Worm (Caenorhabditis elegans) whole organism, L3 larva: ENCODE measurements around the gene B0524.6.
A peak's percentile ranks its signal among the peaks of the same experiment; 100 is the strongest.

Experiments used
- R02D3.7 ChIP-seq: fragments of 150-350 bp; optimal IDR thresholded peaks from 2 replicates; lab custom pipeline; 2014; ENCODE audit warnings: missing biosample characterization, missing genetic modification characterization
- ZK546.5 ChIP-seq: sonication (generic microtip); optimal IDR thresholded peaks from 2 replicates; lab custom pipeline; 2017; ENCODE audit warnings: missing biosample characterization, missing genetic modification characterization
- aly-2 ChIP-seq: fragments of 150-350 bp; optimal IDR thresholded peaks from 2 replicates; lab custom pipeline; 2014; ENCODE audit warnings: missing biosample characterization, missing genetic modification characterization
- ama-1 ChIP-seq: fragments of 150-350 bp; optimal IDR thresholded peaks from 2 replicates; lab custom pipeline; 2018
- ceh-16 ChIP-seq: sonication (generic microtip); optimal IDR thresholded peaks from 2 replicates; lab custom pipeline; 2017; ENCODE audit warnings: missing biosample characterization, missing genetic modification characterization
- ceh-28 ChIP-seq: fragments of 150-350 bp; optimal IDR thresholded peaks from 2 replicates; lab custom pipeline; 2014; ENCODE audit warnings: missing biosample characterization, missing genetic modification reagents, missing genetic modification characterization
- ceh-82 ChIP-seq: fragments of 150-350 bp; optimal IDR thresholded peaks from 2 replicates; lab custom pipeline; 2014; ENCODE audit warnings: missing biosample characterization, missing genetic modification characterization
- ceh-9 ChIP-seq: sonication (generic microtip); optimal IDR thresholded peaks from 2 replicates; lab custom pipeline; 2018; ENCODE audit warnings: missing biosample characterization, missing genetic modification characterization
- daf-12 ChIP-seq: fragments of 150-350 bp; optimal IDR thresholded peaks from 2 replicates; lab custom pipeline; 2014; ENCODE audit warnings: missing biosample characterization, missing genetic modification reagents, missing genetic modification characterization
- egl-27 ChIP-seq: sonication (generic microtip); optimal IDR thresholded peaks from 4 replicates; lab custom pipeline; 2017; ENCODE audit warnings: missing biosample characterization, missing genetic modification reagents, missing genetic modification characterization
- egl-5 ChIP-seq: fragments of 150-350 bp; optimal IDR thresholded peaks from 2 replicates; lab custom pipeline; 2017; ENCODE audit warnings: missing biosample characterization, missing genetic modification reagents, missing genetic modification characterization, inconsistent platforms
- elt-1 ChIP-seq: fragments of 150-350 bp; optimal IDR thresholded peaks from 2 replicates; lab custom pipeline; 2014; ENCODE audit warnings: missing biosample characterization, missing genetic modification characterization
- elt-2 ChIP-seq: sonication (generic microtip); optimal IDR thresholded peaks from 2 replicates; lab custom pipeline; 2016; ENCODE audit warnings: missing genetic modification reagents, mild to moderate bottlenecking, missing genetic modification characterization, missing compliant biosample characterization
- elt-3 ChIP-seq, 3 experiments: fragments of 150-350 bp in 1 of 3; sonication (generic microtip) in 2 of 3; optimal IDR thresholded peaks; 2 replicates in 2 of 3; 4 replicates in 1 of 3; lab custom pipeline; 2014 to 2017; ENCODE audit warnings: missing biosample characterization in 3 of 3, missing genetic modification characterization in 3 of 3
- eor-1 ChIP-seq, 2 experiments: fragments of 150-350 bp; optimal IDR thresholded peaks; 2 replicates each; lab custom pipeline; 2014 to 2018; ENCODE audit warnings: missing biosample characterization in 2 of 2, missing genetic modification characterization in 2 of 2
- fkh-10 ChIP-seq: sonication (generic microtip); optimal IDR thresholded peaks from 2 replicates; lab custom pipeline; 2017; ENCODE audit warnings: missing biosample characterization, missing genetic modification reagents, missing genetic modification characterization
- fkh-2 ChIP-seq: fragments of 150-350 bp; optimal IDR thresholded peaks from 2 replicates; lab custom pipeline; 2014; ENCODE audit warnings: missing biosample characterization, missing genetic modification reagents, missing genetic modification characterization
- fos-1 ChIP-seq: fragments of 150-350 bp; optimal IDR thresholded peaks from 2 replicates; lab custom pipeline; 2014; ENCODE audit warnings: missing biosample characterization, missing genetic modification characterization
- hmg-11 ChIP-seq: sonication (generic microtip); optimal IDR thresholded peaks from 2 replicates; lab custom pipeline; 2016; ENCODE audit warnings: missing genetic modification characterization, missing compliant biosample characterization
- jun-1 ChIP-seq: fragments of 150-350 bp; optimal IDR thresholded peaks from 2 replicates; lab custom pipeline; 2014; ENCODE audit warnings: missing biosample characterization, missing genetic modification reagents, missing genetic modification characterization
- lin-15B ChIP-seq: fragments of 150-350 bp; optimal IDR thresholded peaks from 2 replicates; lab custom pipeline; 2014; ENCODE audit warnings: missing biosample characterization, missing genetic modification characterization
- lin-39 ChIP-seq: fragments of 150-350 bp; optimal IDR thresholded peaks from 2 replicates; lab custom pipeline; 2018; ENCODE audit warnings: missing biosample characterization, missing genetic modification reagents, missing genetic modification characterization
- lsy-12 ChIP-seq: sonication (generic microtip); optimal IDR thresholded peaks from 2 replicates; lab custom pipeline; 2016; ENCODE audit warnings: mild to moderate bottlenecking, missing genetic modification characterization, missing compliant biosample characterization
- mdl-1 ChIP-seq: fragments of 150-350 bp; optimal IDR thresholded peaks from 2 replicates; lab custom pipeline; 2014; ENCODE audit warnings: missing biosample characterization, missing genetic modification characterization
- mml-1 ChIP-seq: fragments of 150-350 bp; sonication (generic microtip); optimal IDR thresholded peaks from 3 replicates; lab custom pipeline; 2014; ENCODE audit warnings: missing biosample characterization, missing genetic modification characterization
- nfya-1 ChIP-seq: sonication (generic microtip); optimal IDR thresholded peaks from 2 replicates; lab custom pipeline; 2017; ENCODE audit warnings: missing genetic modification characterization, mild to moderate bottlenecking, missing compliant biosample characterization, antibody characterized with exemption, moderate library complexity; ENCODE audit not compliant: insufficient read depth
- nhr-11 ChIP-seq: fragments of 150-350 bp; optimal IDR thresholded peaks from 2 replicates; lab custom pipeline; 2014; ENCODE audit warnings: missing biosample characterization, missing genetic modification characterization
- nhr-12 ChIP-seq: fragments of 150-350 bp; optimal IDR thresholded peaks from 2 replicates; lab custom pipeline; 2014; ENCODE audit warnings: missing biosample characterization, missing genetic modification characterization
- nhr-23 ChIP-seq: fragments of 150-350 bp; optimal IDR thresholded peaks from 2 replicates; lab custom pipeline; 2014; ENCODE audit warnings: missing biosample characterization, missing genetic modification reagents, missing genetic modification characterization
- nhr-237 ChIP-seq: fragments of 150-350 bp; optimal IDR thresholded peaks from 2 replicates; lab custom pipeline; 2014; ENCODE audit warnings: missing biosample characterization, missing genetic modification characterization
- nhr-25 ChIP-seq: sonication (generic microtip); optimal IDR thresholded peaks from 2 replicates; lab custom pipeline; 2017; ENCODE audit warnings: missing biosample characterization, missing genetic modification characterization
- nhr-28 ChIP-seq: fragments of 150-350 bp; optimal IDR thresholded peaks from 2 replicates; lab custom pipeline; 2014; ENCODE audit warnings: missing biosample characterization, missing genetic modification characterization
- nhr-43 ChIP-seq: sonication (generic microtip); optimal IDR thresholded peaks from 2 replicates; lab custom pipeline; 2016; ENCODE audit warnings: mild to moderate bottlenecking, missing genetic modification characterization, missing compliant biosample characterization; ENCODE audit not compliant: poor library complexity, severe bottlenecking
- nhr-67 ChIP-seq: fragments of 150-350 bp; optimal IDR thresholded peaks from 2 replicates; lab custom pipeline; 2014; ENCODE audit warnings: missing biosample characterization, missing genetic modification characterization
- nhr-76 ChIP-seq: fragments of 150-350 bp; sonication (generic microtip); optimal IDR thresholded peaks from 5 replicates; lab custom pipeline; 2014; ENCODE audit warnings: missing biosample characterization, missing genetic modification characterization
- nhr-77 ChIP-seq: fragments of 150-350 bp; optimal IDR thresholded peaks from 2 replicates; lab custom pipeline; 2014; ENCODE audit warnings: missing biosample characterization, missing genetic modification characterization
- pha-4 ChIP-seq: fragments of 150-350 bp; optimal IDR thresholded peaks from 2 replicates; lab custom pipeline; 2014; ENCODE audit warnings: missing biosample characterization, missing genetic modification reagents, missing genetic modification characterization
- pqm-1 ChIP-seq: fragments of 150-350 bp; optimal IDR thresholded peaks from 2 replicates; lab custom pipeline; 2017; ENCODE audit warnings: missing biosample characterization, missing genetic modification characterization, inconsistent platforms
- skn-1 ChIP-seq: fragments of 150-350 bp; optimal IDR thresholded peaks from 2 replicates; lab custom pipeline; 2014; ENCODE audit warnings: missing biosample characterization, missing genetic modification characterization
- snpc-4 ChIP-seq: fragments of 150-350 bp; optimal IDR thresholded peaks from 2 replicates; lab custom pipeline; 2014; ENCODE audit warnings: missing biosample characterization, missing genetic modification characterization
- tbx-2 ChIP-seq: sonication (generic microtip); optimal IDR thresholded peaks from 2 replicates; lab custom pipeline; 2016; ENCODE audit warnings: mild to moderate bottlenecking, missing genetic modification characterization, missing compliant biosample characterization
- unc-39 ChIP-seq: sonication (generic microtip); optimal IDR thresholded peaks from 4 replicates; lab custom pipeline; 2017; ENCODE audit warnings: missing biosample characterization, missing genetic modification characterization
- zag-1 ChIP-seq: fragments of 150-350 bp; optimal IDR thresholded peaks from 2 replicates; lab custom pipeline; 2014; ENCODE audit warnings: missing biosample characterization, missing genetic modification characterization
- ztf-11 ChIP-seq: fragments of 150-350 bp; optimal IDR thresholded peaks from 2 replicates; lab custom pipeline; 2014; ENCODE audit warnings: missing biosample characterization, missing genetic modification characterization
- ztf-4 ChIP-seq: fragments of 150-350 bp; optimal IDR thresholded peaks from 2 replicates; lab custom pipeline; 2014; ENCODE audit warnings: missing biosample characterization, missing genetic modification characterization

B0524.6 gene

DNA sequence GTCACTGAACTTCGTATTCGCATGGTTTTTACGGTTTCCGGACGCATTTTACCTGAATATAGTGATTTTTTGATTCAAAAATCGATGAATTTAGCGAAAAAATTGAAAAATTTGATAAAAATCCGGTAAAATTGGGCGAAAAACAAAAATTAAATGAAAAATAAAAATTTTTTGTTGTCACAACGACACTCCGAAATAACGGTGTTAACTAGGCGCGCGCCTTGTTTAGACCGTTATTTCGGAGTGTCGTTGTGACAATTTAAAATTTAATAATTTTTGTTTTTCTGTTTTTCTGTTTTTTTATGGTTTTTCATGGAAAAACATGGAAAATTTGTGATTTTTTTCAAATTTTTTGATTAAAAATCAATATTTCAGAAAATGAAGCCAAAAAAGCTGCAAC, at the start of gene B0524.6, which contains the start of gene pqn-41:
Gene B0524.6 (minus strand): TSS at position 52 of the 400 bp plus-strand sequence.
Gene pqn-41 (plus strand): TSS at position 370 of the 400 bp plus-strand sequence.
- TF ChIP-seq nhr-77 (tag; lab: Kevin White, UChicago) (no peak), fos-1 (tag; lab: Kevin White, UChicago) (no peak), elt-3 (tag; optimal IDR thresholded peaks at IDR 0.05; lab: Kevin White, UChicago) (no peak), snpc-4 (tag; lab: Kevin White, UChicago) (peak; percentile 54), nhr-67 (tag; lab: Kevin White, UChicago) (no peak), lin-15B (tag; lab: Kevin White, UChicago) (peak; percentile 74), nfya-1 (tag; lab: Kevin White, UChicago) (peak; percentile 61), ceh-16 (tag; lab: Kevin White, UChicago) (no peak), ztf-4 (tag; lab: Kevin White, UChicago) (no peak), nhr-76 (tag; lab: Kevin White, UChicago) (no peak), zag-1 (tag; lab: Kevin White, UChicago) (no peak), R02D3.7 (no peak), tbx-2 (tag; lab: Kevin White, UChicago) (no peak), nhr-23 (peak; percentile 75), ztf-11 (tag; lab: Kevin White, UChicago) (no peak), elt-2 (tag; lab: Kevin White, UChicago) (no peak), egl-27 (tag; lab: Kevin White, UChicago) (no peak), lin-39 (tag; lab: Kevin White, UChicago) (peak; percentile 36), nhr-25 (tag; lab: Kevin White, UChicago) (no peak), nhr-11 (no peak), hmg-11 (tag; lab: Kevin White, UChicago) (peak; percentile 8), ceh-9 (tag; lab: Kevin White, UChicago) (no peak), pqm-1 (tag; lab: Kevin White, UChicago) (peak; percentile 7), skn-1 (tag; lab: Kevin White, UChicago) (no peak), daf-12 (tag; lab: Kevin White, UChicago) (no peak), nhr-43 (tag; lab: Kevin White, UChicago) (no peak), lsy-12 (tag; lab: Kevin White, UChicago) (no peak), pha-4 (tag; lab: Kevin White, UChicago) (peak; percentile 85), nhr-12 (no peak), jun-1 (tag; lab: Kevin White, UChicago) (no peak), aly-2 (no peak), nhr-237 (tag; lab: Kevin White, UChicago) (no peak), unc-39 (no peak), ama-1 (no peak), egl-5 (no peak), fkh-10 (GFP tag; lab: Kevin White, UChicago) (no peak), fkh-2 (tag; lab: Kevin White, UChicago) (no peak)
- TF ChIP-seq, all 47 proteins: peak for 8

DNA sequence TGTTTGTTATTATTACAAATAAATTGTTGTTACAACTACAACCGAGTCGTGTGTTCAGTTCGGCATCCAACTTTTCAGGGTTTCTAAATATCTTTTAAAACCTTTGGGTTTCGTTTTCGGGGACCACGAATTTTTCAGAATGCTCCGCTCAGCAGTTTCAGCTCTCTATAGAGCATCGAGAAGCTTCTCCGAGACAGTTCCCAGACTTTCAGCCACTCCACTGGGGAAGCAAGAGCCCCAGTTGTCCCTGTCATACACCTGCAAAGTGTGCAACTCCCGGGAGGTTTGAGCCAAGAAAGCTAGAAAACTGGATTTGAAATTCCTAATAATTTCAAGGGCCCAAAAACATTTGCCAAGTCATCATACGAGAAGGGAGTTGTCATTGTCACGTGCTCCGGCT, 45.9 kb upstream of the B0524.6 start, which contains the start of gene F53A3.7:
Gene F53A3.7 (plus strand): TSS at position 139 of the 400 bp plus-strand sequence.
- TF ChIP-seq ama-1 (peak; percentile 23), elt-2 (tag; lab: Kevin White, UChicago) (peak; percentile 7), lsy-12 (tag; lab: Kevin White, UChicago) (no peak)

DNA sequence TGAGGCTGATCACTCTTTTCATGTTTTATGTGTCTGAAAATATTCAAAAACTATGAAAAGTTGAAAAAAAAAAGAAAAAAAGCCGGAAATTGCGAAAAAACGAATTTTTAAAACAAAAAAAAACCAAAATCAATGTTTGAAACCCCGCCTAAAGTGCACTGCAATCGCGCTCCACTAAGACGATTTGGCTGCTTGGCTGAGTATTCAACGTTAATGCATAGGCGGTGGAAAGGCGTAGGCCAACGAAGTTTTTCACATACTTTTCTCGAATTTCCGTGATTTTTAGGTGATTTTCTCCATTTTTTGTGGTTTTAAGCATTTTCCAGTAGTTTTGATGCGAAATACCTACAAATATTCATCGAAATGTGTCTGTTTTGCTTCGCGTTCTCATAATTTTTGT, 44.8 kb upstream of the B0524.6 start, which contains the start of the genes polh-1 and rps-22:
Gene polh-1 (minus strand): TSS at position 34 of the 400 bp plus-strand sequence.
Gene rps-22 (plus strand): TSS at position 300 of the 400 bp plus-strand sequence.
- TF ChIP-seq elt-3 (tag; optimal IDR thresholded peaks at IDR 0.05; lab: Kevin White, UChicago) (peak in 1 of 3 experiments; percentile 73), ZK546.5 (no peak), skn-1 (tag; lab: Kevin White, UChicago) (peak; percentile 87), nhr-76 (tag; lab: Kevin White, UChicago) (peak; percentile 44), zag-1 (tag; lab: Kevin White, UChicago) (no peak), R02D3.7 (peak; percentile 79), nhr-11 (peak; percentile 34), unc-39 (no peak), fos-1 (tag; lab: Kevin White, UChicago) (no peak), ztf-11 (tag; lab: Kevin White, UChicago) (no peak), snpc-4 (tag; lab: Kevin White, UChicago) (peak; percentile 85), nhr-12 (no peak), ztf-4 (tag; lab: Kevin White, UChicago) (no peak), nhr-28 (tag; lab: Kevin White, UChicago) (no peak), nhr-25 (tag; lab: Kevin White, UChicago) (peak; percentile 95), nfya-1 (tag; lab: Kevin White, UChicago) (peak; percentile 96), ama-1 (peak; percentile 76), ceh-28 (tag; lab: Kevin White, UChicago) (peak; percentile 63), elt-1 (tag; lab: Kevin White, UChicago) (no peak), ceh-9 (tag; lab: Kevin White, UChicago) (no peak), ceh-82 (tag; lab: Kevin White, UChicago) (peak; percentile 56), fkh-2 (tag; lab: Kevin White, UChicago) (no peak), egl-5 (peak; percentile 66), ceh-16 (tag; lab: Kevin White, UChicago) (no peak), tbx-2 (tag; lab: Kevin White, UChicago) (peak; percentile 13), eor-1 (tag; optimal IDR thresholded peaks at IDR 0.05; lab: Kevin White, UChicago) (no peak), nhr-23 (peak; percentile 96), nhr-77 (tag; lab: Kevin White, UChicago) (peak; percentile 25), fkh-10 (GFP tag; lab: Kevin White, UChicago) (peak; percentile 71), nhr-237 (tag; lab: Kevin White, UChicago) (no peak), lin-39 (tag; lab: Kevin White, UChicago) (peak; percentile 92), nhr-43 (tag; lab: Kevin White, UChicago) (peak; percentile 80), hmg-11 (tag; lab: Kevin White, UChicago) (peak; percentile 70), mdl-1 (tag; lab: Kevin White, UChicago) (no peak), mml-1 (tag; lab: Kevin White, UChicago) (no peak), lsy-12 (tag; lab: Kevin White, UChicago) (peak; percentile 75)
